Fruit fly (Drosophila melanogaster): ENCODE data around the gene CG10194.

DNA sequence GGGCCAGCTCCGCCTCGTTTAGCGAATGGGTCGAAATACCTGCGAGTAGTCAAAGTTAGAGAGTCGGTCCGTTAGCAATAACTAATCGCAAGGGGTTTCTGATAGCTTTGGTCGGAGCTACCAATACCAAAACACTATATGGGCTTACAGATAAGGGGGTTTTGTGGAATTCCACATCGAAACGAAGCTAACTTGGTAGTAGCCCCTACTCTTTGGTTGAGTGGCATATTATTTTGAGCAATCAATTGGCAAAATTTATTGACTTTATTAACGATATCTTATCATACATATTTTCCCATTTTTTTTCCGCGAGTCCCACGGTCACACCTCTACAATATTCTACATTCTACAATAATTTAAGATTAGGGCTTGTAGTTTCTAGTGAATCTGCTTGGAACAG, 16.4 kb upstream of the CG10194 start:
- TF ChIP-seq Hr96 (GFP tag; optimal IDR thresholded peaks at IDR 0.05): no peak
- no peak for TF ChIP-seq tj (GFP tag; optimal IDR thresholded peaks at IDR 0.05)
- no peak for TF ChIP-seq cic (GFP tag; optimal IDR thresholded peaks at IDR 0.05)
- no peak for TF ChIP-seq CG11617 (GFP tag; optimal IDR thresholded peaks at IDR 0.05)
